Worm (Caenorhabditis elegans): ENCODE data around the gene str-205.

The str-205 gene

DNA sequence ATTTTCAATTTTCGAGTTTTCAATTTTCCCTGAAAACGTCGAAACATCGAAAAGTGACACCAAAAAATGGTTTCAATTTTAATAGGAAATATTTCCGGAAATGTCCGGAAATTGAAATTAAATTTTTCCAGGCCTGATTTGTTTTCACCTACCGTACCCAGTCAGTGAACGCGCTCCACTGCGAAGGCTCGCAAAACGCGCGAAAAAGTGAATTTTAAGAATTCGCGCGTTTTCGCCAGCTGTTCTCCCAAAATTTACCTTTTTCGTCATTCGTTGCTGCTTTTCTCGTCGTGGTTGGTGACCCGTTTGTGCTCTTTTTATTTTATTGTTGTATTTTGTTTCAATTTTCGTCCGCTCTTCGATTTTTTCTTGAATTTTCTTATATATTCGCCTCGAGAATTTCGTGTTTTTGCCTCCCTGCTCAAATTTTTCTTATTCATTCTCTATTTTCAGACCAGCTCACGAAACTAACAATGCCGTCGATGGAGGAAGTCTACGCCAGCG is 39.7 kb downstream of the str-205 start, which contains the start of gene T19H12.2:
TSS of gene T19H12.2 (plus strand) at position 454 of the 504 bp plus-strand sequence.
- TF ChIP-seq W03F9.2 (tag; optimal IDR thresholded peaks at IDR 0.05): peak; percentile 2
- no peak for TF ChIP-seq him-1 (tag; optimal IDR thresholded peaks at IDR 0.05)

DNA sequence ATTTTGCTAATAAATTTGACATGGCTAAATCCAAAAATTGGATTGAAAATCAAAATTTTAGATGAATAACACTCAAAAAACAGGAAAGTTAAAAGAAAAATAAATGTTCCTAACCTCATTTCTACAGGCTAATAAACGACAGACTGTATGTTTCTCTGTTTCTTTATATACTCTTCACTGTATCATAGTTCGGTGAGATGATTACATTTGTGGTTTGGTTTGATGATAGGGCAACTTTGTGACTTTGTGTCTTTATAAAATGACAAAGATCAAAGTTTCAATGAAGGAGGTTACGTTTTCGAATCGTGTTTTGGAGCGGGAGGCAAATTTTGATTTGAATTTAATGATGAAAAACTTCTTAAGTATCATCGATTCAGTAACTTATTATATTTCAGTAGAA is 40.3 kb downstream of the str-205 start, which contains the start of gene ugt-12:
TSS of gene ugt-12 (minus strand) at position 153 of the 400 bp plus-strand sequence.
- TF ChIP-seq him-1 (tag; optimal IDR thresholded peaks at IDR 0.05): no peak
- TF ChIP-seq W03F9.2 (tag; optimal IDR thresholded peaks at IDR 0.05): no peak
- TF ChIP-seq dao-5 (tag; optimal IDR thresholded peaks at IDR 0.05): no peak

DNA sequence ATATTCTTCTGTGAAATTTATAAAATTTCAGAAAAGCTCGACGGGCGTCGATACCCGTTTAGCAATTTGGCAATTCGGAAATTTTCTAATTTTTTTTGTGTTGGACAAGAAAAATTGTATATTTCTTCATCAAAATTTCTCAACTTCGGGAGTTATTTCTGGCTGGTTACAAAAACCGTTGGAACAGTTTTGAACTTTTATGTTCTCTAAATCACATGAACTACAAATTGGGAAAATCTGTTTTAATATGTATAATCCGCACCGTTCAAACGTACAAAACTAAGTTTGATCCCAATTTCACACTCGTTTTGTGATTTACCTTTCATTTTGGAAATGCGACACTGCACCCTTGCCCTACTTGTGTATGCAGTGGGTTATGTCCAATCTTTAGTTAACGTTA is 44.4 kb downstream of the str-205 start, which contains the start of gene T19H12.3:
TSS of gene T19H12.3 (plus strand) at position 301 of the 400 bp plus-strand sequence.
- no peak for TF ChIP-seq dao-5 (tag; optimal IDR thresholded peaks at IDR 0.05)
- TF ChIP-seq W03F9.2 (tag; optimal IDR thresholded peaks at IDR 0.05): no peak
- no peak for TF ChIP-seq him-1 (tag; optimal IDR thresholded peaks at IDR 0.05)

DNA sequence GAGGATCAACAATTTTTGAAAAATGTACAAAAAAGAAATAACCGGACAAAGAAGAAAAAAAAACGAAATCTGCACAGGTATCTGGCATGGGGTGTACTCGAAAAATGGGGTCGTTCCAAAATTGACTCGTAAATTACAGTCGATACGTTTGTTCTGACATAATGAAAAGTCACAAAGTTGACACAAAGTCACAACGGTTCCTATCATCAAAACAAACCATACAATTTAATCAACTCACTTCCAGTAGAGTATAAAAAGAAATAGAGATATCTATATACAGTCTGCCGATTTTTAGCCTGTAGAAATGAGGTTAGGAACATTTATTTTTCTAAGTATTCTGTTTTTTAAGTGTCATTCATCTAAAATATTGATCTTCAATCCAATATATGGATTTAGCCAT is 45.3 kb downstream of the str-205 start, which contains the start of gene T19H12.12:
TSS of gene T19H12.12 (plus strand) at position 301 of the 400 bp plus-strand sequence.
- TF ChIP-seq him-1 (tag; optimal IDR thresholded peaks at IDR 0.05) (no peak), W03F9.2 (tag; optimal IDR thresholded peaks at IDR 0.05) (no peak), dao-5 (tag; optimal IDR thresholded peaks at IDR 0.05) (no peak)

DNA sequence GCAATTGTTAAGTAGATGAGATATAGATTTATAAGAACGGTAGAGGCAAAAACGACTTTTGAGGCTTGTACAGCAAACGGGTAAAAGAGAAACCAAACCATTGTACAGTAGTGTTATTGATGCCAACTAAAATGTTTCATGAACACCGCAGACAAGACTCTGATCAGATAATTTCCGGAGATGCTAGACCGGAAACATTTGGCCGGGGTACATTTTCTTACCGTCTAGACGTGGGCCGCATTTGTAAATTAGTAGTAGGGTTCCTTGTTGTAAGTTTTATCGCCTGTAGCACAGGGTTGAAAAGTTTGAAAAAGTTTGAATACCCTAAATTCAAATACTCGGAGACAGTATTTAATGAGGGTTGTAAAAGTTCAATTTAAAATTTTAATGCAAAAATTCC is 48.4 kb downstream of the str-205 start, which contains the start of gene str-32:
TSS of gene str-32 (minus strand) at position 101 of the 400 bp plus-strand sequence.
- TF ChIP-seq W03F9.2 (tag; optimal IDR thresholded peaks at IDR 0.05): no peak
- TF ChIP-seq him-1 (tag; optimal IDR thresholded peaks at IDR 0.05): no peak
- TF ChIP-seq dao-5 (tag; optimal IDR thresholded peaks at IDR 0.05): no peak

DNA sequence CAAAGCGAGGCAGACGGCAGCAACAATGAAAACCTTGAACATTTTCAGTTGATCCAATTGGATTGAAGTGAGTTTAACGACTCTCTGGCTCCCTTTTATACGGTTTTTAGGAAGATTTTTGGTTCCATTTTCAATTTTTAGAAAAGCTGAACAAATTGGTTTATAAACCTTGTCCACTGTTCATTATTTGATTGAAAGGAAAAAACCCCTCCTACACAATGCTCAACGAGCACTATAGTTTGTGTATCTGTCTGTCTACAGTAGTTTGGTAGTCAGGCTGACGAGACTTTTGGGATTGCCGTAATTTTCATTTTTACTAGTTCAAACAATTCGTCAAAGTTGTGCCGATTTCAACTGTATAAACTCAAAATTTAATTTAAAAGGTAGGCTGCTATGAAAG is 50.5 kb downstream of the str-205 start, which contains the start of gene T19H12.15:
TSS of gene T19H12.15 (minus strand) at position 101 of the 400 bp plus-strand sequence.
- TF ChIP-seq W03F9.2 (tag; optimal IDR thresholded peaks at IDR 0.05) (no peak), dao-5 (tag; optimal IDR thresholded peaks at IDR 0.05) (no peak), him-1 (tag; optimal IDR thresholded peaks at IDR 0.05) (no peak)
